Fruit fly (Drosophila melanogaster): ENCODE measurements around the gene CG15167.
A peak's percentile ranks its signal among the peaks of the same experiment; 100 is the strongest.

The CG15167 gene

DNA sequence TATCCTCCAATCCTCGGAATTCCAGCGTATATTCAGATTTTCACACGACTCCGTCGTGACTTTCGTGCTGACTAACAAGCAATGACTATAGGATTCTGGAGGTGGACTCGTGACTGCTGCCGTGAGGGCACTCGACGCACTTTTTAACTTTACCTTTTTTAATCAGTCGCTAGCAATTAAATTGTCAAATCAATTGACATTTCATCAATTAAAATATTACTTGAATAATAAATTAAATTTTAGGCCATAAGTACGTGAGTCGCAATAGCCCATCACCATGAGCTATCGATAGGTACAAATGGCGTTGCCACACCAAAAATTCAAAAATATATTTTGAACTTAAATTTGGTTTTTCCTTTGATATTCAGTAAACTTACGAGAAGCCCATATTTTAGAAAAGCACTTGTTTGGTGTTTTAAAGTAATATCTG lies 34.5 kb upstream of the CG15167 start, which contains the start of gene Jwa (continued):
- TF ChIP-seq CG12071 (GFP tag; optimal IDR thresholded peaks at IDR 0.05), result no peak
- peak; percentile 19 for TF ChIP-seq Asciz (GFP tag; optimal IDR thresholded peaks at IDR 0.05)
- TF ChIP-seq CG12236 (GFP tag; optimal IDR thresholded peaks at IDR 0.05), result peak; percentile 79
- peak; percentile 87 for TF ChIP-seq croc (GFP tag; conservative IDR thresholded peaks at IDR 0.05)
- TF ChIP-seq Adf1 (GFP tag; IDR thresholded peaks at IDR 0.05), result peak; percentile 72
- peak; percentile 38 to 96 for TF ChIP-seq bsh (GFP tag; optimal IDR thresholded peaks at IDR 0.05)
- no peak for TF ChIP-seq CG1832 (GFP tag; optimal IDR thresholded peaks at IDR 0.05)
- peak; percentile 61 for TF ChIP-seq fd102C (GFP tag; optimal IDR thresholded peaks at IDR 0.05)
- peak; percentile 89 for TF ChIP-seq CG17328 (GFP tag; IDR thresholded peaks at IDR 0.05)
- no peak for TF ChIP-seq CG15479 (GFP tag; optimal IDR thresholded peaks at IDR 0.05)
- peak; percentile 92 for TF ChIP-seq CG8765 (GFP tag; IDR thresholded peaks at IDR 0.05)
- TF ChIP-seq luna (GFP tag; optimal IDR thresholded peaks at IDR 0.05), result no peak
- peak; percentile 57 for TF ChIP-seq scrt (GFP tag; optimal IDR thresholded peaks at IDR 0.05)
- TF ChIP-seq CG12391 (tag; optimal IDR thresholded peaks at IDR 0.05), result peak; percentile 98
- peak; percentile 53 for TF ChIP-seq Ravus (GFP tag; IDR thresholded peaks at IDR 0.05)
- TF ChIP-seq Atf-2 (GFP tag; optimal IDR thresholded peaks at IDR 0.05), result peak; percentile 90
- peak; percentile 77 for TF ChIP-seq CG13296 (GFP tag; optimal IDR thresholded peaks at IDR 0.05)
- peak; percentile 88 for TF ChIP-seq CG14441 (GFP tag; IDR thresholded peaks at IDR 0.05)
- peak; percentile 28 for TF ChIP-seq CG6254 (GFP tag; optimal IDR thresholded peaks at IDR 0.05)
- TF ChIP-seq Opbp (GFP tag; IDR thresholded peaks at IDR 0.05; ENCODE audit: partially characterized antibody), result peak; percentile 97
- peak; percentile 92 for TF ChIP-seq zfh1 (GFP tag; IDR thresholded peaks at IDR 0.05)
- peak; percentile 100 for TF ChIP-seq vnd (GFP tag; IDR thresholded peaks at IDR 0.05; ENCODE audit: partially characterized antibody)
- TF ChIP-seq gt (GFP tag; IDR thresholded peaks at IDR 0.05), result 0 out of 2 replicates have a peak, but pooled peaks have one; percentile 49
- peak; percentile 73 for TF ChIP-seq disco-r (GFP tag; optimal IDR thresholded peaks at IDR 0.05)
- no peak for TF ChIP-seq yki (optimal IDR thresholded peaks at IDR 0.05)
- TF ChIP-seq Spps (tag; optimal IDR thresholded peaks at IDR 0.05), result peak; percentile 72
- peak; percentile 97 for TF ChIP-seq unpg (GFP tag; optimal IDR thresholded peaks at IDR 0.05)
- peak; percentile 74 for TF ChIP-seq dan (GFP tag; IDR thresholded peaks at IDR 0.05)
- peak; percentile 100 for TF ChIP-seq inv (GFP tag; IDR thresholded peaks at IDR 0.05; ENCODE audit: partially characterized antibody)
- TF ChIP-seq bigmax (GFP tag; optimal IDR thresholded peaks at IDR 0.05), result no peak
- TF ChIP-seq maf-S (GFP tag; optimal IDR thresholded peaks at IDR 0.05), result peak; percentile 92
- TF ChIP-seq CG43689 (GFP tag; IDR thresholded peaks at IDR 0.05), result peak; percentile 90
- TF ChIP-seq CG6683 (GFP tag; optimal IDR thresholded peaks at IDR 0.05), result peak; percentile 44
- peak; percentile 100 for TF ChIP-seq CG34224 (GFP tag; IDR thresholded peaks at IDR 0.05; ENCODE audit: partially characterized antibody)
- TF ChIP-seq slou (GFP tag; optimal IDR thresholded peaks at IDR 0.05), result peak; percentile 93
- TF ChIP-seq rib (GFP tag; IDR thresholded peaks at IDR 0.05), result peak; percentile 81
- peak; percentile 79 for TF ChIP-seq trem (tag; optimal IDR thresholded peaks at IDR 0.05)
- TF ChIP-seq Blimp-1 (GFP tag; optimal IDR thresholded peaks at IDR 0.05), result peak; percentile 71
- peak; percentile 85 for TF ChIP-seq klu (GFP tag; IDR thresholded peaks at IDR 0.05)
- TF ChIP-seq CG4360 (GFP tag; IDR thresholded peaks at IDR 0.05), result no peak; the same call in 1 of the 2 replicates
- TF ChIP-seq zfh2 (GFP tag; optimal IDR thresholded peaks at IDR 0.05), result peak; percentile 97
- peak; percentile 74 for TF ChIP-seq CG4820 (GFP tag; optimal IDR thresholded peaks at IDR 0.05)
- TF ChIP-seq Eip74EF (GFP tag; optimal IDR thresholded peaks at IDR 0.05), result peak in 1 of 2 experiments; percentile 46
- TF ChIP-seq CG18011 (GFP tag; optimal IDR thresholded peaks at IDR 0.05), result peak; percentile 90
- TF ChIP-seq Side (GFP tag; optimal IDR thresholded peaks at IDR 0.05), result peak; percentile 91
- TF ChIP-seq CG4424 (GFP tag; optimal IDR thresholded peaks at IDR 0.05), result peak; percentile 84
- TF ChIP-seq Oli (tag; optimal IDR thresholded peaks at IDR 0.05), result peak; percentile 91
- TF ChIP-seq jing (GFP tag; optimal IDR thresholded peaks at IDR 0.05), result peak; percentile 68
- peak; percentile 92 for TF ChIP-seq CG7372 (GFP tag; IDR thresholded peaks at IDR 0.05)
- peak; percentile 89 for TF ChIP-seq CG14014 (GFP tag; IDR thresholded peaks at IDR 0.05)
